Fruit fly (Drosophila melanogaster) whole organism, adult: ENCODE measurements around the gene Rtnl1.

Source experiments
- CG11617 ChIP-seq: fragments of 200-800 bp; sonication (Bioruptor generic); optimal IDR thresholded peaks from 2 replicates; lab custom pipeline; 2017; ENCODE audit warnings: mild to moderate bottlenecking, missing biosample characterization, missing genetic modification reagents, missing genetic modification characterization
- CG12768 ChIP-seq: fragments of 200-800 bp; sonication (Bioruptor generic); optimal IDR thresholded peaks from 2 replicates; lab custom pipeline; 2017; ENCODE audit warnings: missing biosample characterization, missing genetic modification characterization, mild to moderate bottlenecking, moderate library complexity, missing genetic modification reagents
- CG14711 ChIP-seq: fragments of 200-800 bp; sonication (Bioruptor generic); optimal IDR thresholded peaks from 2 replicates; lab custom pipeline; 2018; ENCODE audit warnings: missing biosample characterization, mild to moderate bottlenecking, missing genetic modification characterization, moderate library complexity
- CG1620 ChIP-seq: fragments of 200-800 bp; sonication (Bioruptor generic); optimal IDR thresholded peaks from 2 replicates; lab custom pipeline; 2016; ENCODE audit warnings: missing biosample characterization, missing genetic modification characterization
- CG33017 ChIP-seq: fragments of 200-800 bp; sonication (Bioruptor generic); optimal IDR thresholded peaks from 2 replicates; lab custom pipeline; 2018; ENCODE audit warnings: missing biosample characterization, mild to moderate bottlenecking, missing genetic modification characterization, moderate library complexity
- CG5204 ChIP-seq: fragments of 200-800 bp; sonication (Bioruptor generic); optimal IDR thresholded peaks from 2 replicates; lab custom pipeline; 2016; ENCODE audit warnings: missing biosample characterization, missing genetic modification characterization
- CG7045 ChIP-seq: fragments of 200-800 bp; sonication (Bioruptor generic); optimal IDR thresholded peaks from 2 replicates; lab custom pipeline; 2017; ENCODE audit warnings: missing biosample characterization, mild to moderate bottlenecking, missing genetic modification characterization
- CG7101 ChIP-seq: fragments of 200-800 bp; sonication (Bioruptor generic); optimal IDR thresholded peaks from 2 replicates; lab custom pipeline; 2018; ENCODE audit warnings: missing biosample characterization, mild to moderate bottlenecking, missing genetic modification characterization, moderate library complexity
- Clk ChIP-seq: fragments of 200-800 bp; sonication (Bioruptor generic); optimal IDR thresholded peaks from 2 replicates; lab custom pipeline; 2017; ENCODE audit warnings: missing biosample characterization, missing genetic modification characterization
- Crg-1 ChIP-seq: fragments of 200-800 bp; sonication (Bioruptor generic); optimal IDR thresholded peaks from 2 replicates; lab custom pipeline; 2016; ENCODE audit warnings: missing biosample characterization, missing genetic modification characterization
- Hr96 ChIP-seq: fragments of 200-800 bp; sonication (Bioruptor generic); optimal IDR thresholded peaks from 2 replicates; lab custom pipeline; 2016; ENCODE audit warnings: missing biosample characterization, missing genetic modification characterization
- Mnt ChIP-seq: fragments of 200-800 bp; sonication (Bioruptor generic); optimal IDR thresholded peaks from 2 replicates; lab custom pipeline; 2016; ENCODE audit warnings: missing biosample characterization, mild to moderate bottlenecking, missing genetic modification characterization
- bab1 ChIP-seq: fragments of 200-800 bp; sonication (Bioruptor generic); optimal IDR thresholded peaks from 3 replicates; lab custom pipeline; 2019; ENCODE audit warnings: missing biosample characterization, mild to moderate bottlenecking, missing genetic modification characterization, moderate library complexity
- cic ChIP-seq: fragments of 200-800 bp; sonication (Bioruptor generic); optimal IDR thresholded peaks from 2 replicates; lab custom pipeline; 2017; ENCODE audit warnings: missing biosample characterization, mild to moderate bottlenecking, missing genetic modification characterization, moderate library complexity
- cnc ChIP-seq, 2 experiments: fragments of >200 bp; optimal IDR thresholded peaks; 2 replicates each; lab custom pipeline; 2017
- kay ChIP-seq: fragments of 200-800 bp; sonication (Bioruptor generic); peaks from one replicate; lab custom pipeline; 2016; ENCODE audit warnings: missing biosample characterization, missing genetic modification characterization, borderline replicate concordance
- ovo ChIP-seq: fragments of 200-800 bp; sonication (Bioruptor generic); optimal IDR thresholded peaks from 2 replicates; lab custom pipeline; 2016; ENCODE audit warnings: missing biosample characterization, missing genetic modification characterization
- pad ChIP-seq: fragments of 200-800 bp; sonication (Bioruptor generic); optimal IDR thresholded peaks from 3 replicates; lab custom pipeline; 2017; ENCODE audit warnings: missing biosample characterization, missing genetic modification characterization, mild to moderate bottlenecking, moderate library complexity, missing genetic modification reagents
- tj ChIP-seq: fragments of 200-800 bp; sonication (Bioruptor generic); optimal IDR thresholded peaks from 3 replicates; lab custom pipeline; 2017; ENCODE audit warnings: missing biosample characterization, mild to moderate bottlenecking, missing genetic modification characterization, moderate library complexity
- toe ChIP-seq: fragments of 200-800 bp; sonication (Bioruptor generic); optimal IDR thresholded peaks from 2 replicates; lab custom pipeline; 2016; ENCODE audit warnings: missing biosample characterization, missing genetic modification characterization

Gene Rtnl1

DNA sequence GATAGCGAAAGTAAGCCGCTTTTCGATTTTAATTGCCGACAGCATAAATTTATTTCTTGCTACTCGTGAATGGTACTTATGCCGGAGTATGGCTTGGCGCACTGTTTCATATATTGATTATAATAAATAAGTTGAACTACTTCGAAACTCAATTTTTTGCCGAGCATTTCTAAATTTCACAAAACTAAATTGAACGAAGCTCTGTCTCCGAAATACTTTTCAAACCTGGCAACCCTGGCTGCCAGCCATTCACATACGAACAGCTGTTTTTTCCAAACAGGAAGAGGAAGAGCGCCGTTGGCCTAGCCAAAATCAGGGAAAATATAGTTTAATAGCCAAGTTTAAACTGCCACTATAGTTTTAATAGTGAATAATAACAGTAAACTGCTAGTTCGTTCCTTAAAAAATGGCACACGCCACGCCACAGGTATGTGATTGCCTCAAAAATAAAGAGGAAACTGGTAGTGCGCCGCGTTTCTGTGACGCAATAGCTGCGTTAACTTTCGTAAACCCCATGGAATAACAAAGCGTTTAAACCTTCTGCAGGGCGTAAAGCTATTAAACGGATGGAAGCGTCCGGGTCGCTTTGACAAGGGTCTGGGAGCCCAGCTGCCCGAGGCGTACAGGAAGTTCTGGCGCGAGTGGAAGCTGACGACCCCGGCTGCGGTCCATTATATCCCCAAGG is 35.6 kb downstream of the Rtnl1 start, which contains the start of gene mRpL28:
TSS of gene mRpL28 (plus strand) at position 246 of the 685 bp plus-strand sequence.
- peak; percentile 44 for TF ChIP-seq Mnt (GFP tag; lab: Kevin White, UChicago)
- TF ChIP-seq cic (GFP tag; lab: Kevin White, UChicago) = no peak
- TF ChIP-seq CG33017 = no peak
- no peak for TF ChIP-seq CG12768 (GFP tag; lab: Kevin White, UChicago)
- TF ChIP-seq tj (GFP tag; lab: Kevin White, UChicago) = peak; percentile 2
- TF ChIP-seq bab1 (GFP tag; lab: Kevin White, UChicago) = peak; percentile 65
- TF ChIP-seq CG11617 (GFP tag; lab: Kevin White, UChicago) = peak; percentile 11
- no peak for TF ChIP-seq CG1620 (GFP tag; lab: Kevin White, UChicago)
- TF ChIP-seq Crg-1 (GFP tag; lab: Kevin White, UChicago) = no peak
- no peak for TF ChIP-seq cnc (optimal IDR thresholded peaks at IDR 0.05; lab: Kevin White, UChicago)
- TF ChIP-seq ovo (GFP tag; lab: Kevin White, UChicago) = no peak
- peak; percentile 94 for TF ChIP-seq CG14711 (tag; lab: Kevin White, UChicago)
- no peak for TF ChIP-seq kay (GFP tag; lab: Kevin White, UChicago)
- TF ChIP-seq Clk = no peak
- no peak for TF ChIP-seq Hr96 (GFP tag; lab: Kevin White, UChicago)
- no peak for TF ChIP-seq pad (GFP tag; lab: Kevin White, UChicago)
- TF ChIP-seq toe = no peak
- peak; percentile 15 for TF ChIP-seq CG7101 (tag; lab: Kevin White, UChicago)
- TF ChIP-seq CG7045 (GFP tag; lab: Kevin White, UChicago) = no peak
- TF ChIP-seq CG5204 = no peak

DNA sequence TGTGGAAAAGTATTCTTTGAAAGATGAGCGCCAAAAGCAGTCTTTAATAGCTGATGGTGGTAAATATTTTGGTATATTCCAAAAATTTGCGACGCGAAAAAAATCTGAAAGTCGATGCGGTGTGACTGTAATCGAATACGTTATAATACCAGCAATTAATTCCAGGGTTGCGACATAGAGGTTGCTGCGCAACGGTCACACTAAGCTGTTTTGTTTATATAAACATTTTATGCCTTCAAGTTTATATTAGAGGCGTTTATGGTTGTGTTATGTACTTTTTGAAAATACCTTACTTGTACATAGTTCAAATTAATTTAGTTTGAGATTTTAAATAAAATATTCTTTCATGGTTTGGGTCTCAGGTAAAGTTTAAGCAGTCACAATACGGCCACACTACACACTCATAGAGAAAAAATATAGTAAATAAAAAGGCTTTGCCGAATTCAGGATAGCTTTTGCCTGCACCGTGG is 38.2 kb downstream of the Rtnl1 start, which contains the start of gene CG14043:
TSS of gene CG14043 (plus strand) at position 374 of the 470 bp plus-strand sequence.
- TF ChIP-seq ovo (GFP tag; lab: Kevin White, UChicago) (no peak), cnc (optimal IDR thresholded peaks at IDR 0.05; lab: Kevin White, UChicago) (no peak), toe (no peak), CG1620 (GFP tag; lab: Kevin White, UChicago) (peak; percentile 50), bab1 (GFP tag; lab: Kevin White, UChicago) (peak; percentile 74), pad (GFP tag; lab: Kevin White, UChicago) (peak; percentile 26), CG11617 (GFP tag; lab: Kevin White, UChicago) (peak; percentile 19), cic (GFP tag; lab: Kevin White, UChicago) (peak; percentile 46), CG5204 (no peak), CG7045 (GFP tag; lab: Kevin White, UChicago) (no peak), Mnt (GFP tag; lab: Kevin White, UChicago) (peak; percentile 72), CG14711 (tag; lab: Kevin White, UChicago) (peak; percentile 66), CG7101 (tag; lab: Kevin White, UChicago) (peak; percentile 25), tj (GFP tag; lab: Kevin White, UChicago) (peak; percentile 14), Crg-1 (GFP tag; lab: Kevin White, UChicago) (peak; percentile 29), CG33017 (no peak), Clk (no peak)

dm6 chr2L:4968767-4969166 is 40.8 kb downstream of the Rtnl1 start, which contains the start of the genes Scox and Polr1C:
TSS of gene Scox (minus strand) at chr2L:4968935.
TSS of gene Polr1C (plus strand) at chr2L:4969004.
- TF ChIP-seq Mnt (GFP tag; lab: Kevin White, UChicago) (peak; percentile 87), tj (GFP tag; lab: Kevin White, UChicago) (no peak)

dm6 chr2L:4967511-4967910 is 42.0 kb downstream of the Rtnl1 start, which contains the start of gene eIF3i:
TSS of gene eIF3i (minus strand) at chr2L:4967775.
- peak; percentile 50 for TF ChIP-seq Mnt (GFP tag; lab: Kevin White, UChicago)
- no peak for TF ChIP-seq CG7101 (tag; lab: Kevin White, UChicago)
- TF ChIP-seq Hr96 (GFP tag; lab: Kevin White, UChicago) = no peak
- no peak for TF ChIP-seq CG5204
- no peak for TF ChIP-seq CG33017
- no peak for TF ChIP-seq ovo (GFP tag; lab: Kevin White, UChicago)
- TF ChIP-seq CG12768 (GFP tag; lab: Kevin White, UChicago) = no peak

DNA sequence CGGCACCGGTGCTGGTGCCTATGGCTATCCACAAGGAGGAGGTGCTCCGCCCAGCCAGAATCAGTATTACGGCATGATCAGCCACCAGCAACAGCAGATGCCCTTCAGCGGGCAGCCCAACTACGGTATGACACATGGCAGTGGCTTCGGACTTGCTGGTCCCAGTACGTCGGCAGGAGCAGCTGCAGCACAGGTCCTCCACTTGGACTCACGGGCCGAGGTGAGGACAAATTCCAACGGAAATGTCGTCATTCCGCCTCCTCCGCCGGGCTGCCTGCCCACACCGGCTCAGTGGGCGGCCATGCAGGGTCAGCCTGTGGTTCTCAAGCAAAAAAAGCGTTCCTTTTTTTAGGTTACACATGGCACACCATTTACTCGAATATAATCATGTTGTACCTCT is 43.6 kb downstream of the Rtnl1 start:
- TF ChIP-seq kay (GFP tag; lab: Kevin White, UChicago) (no peak), toe (no peak)

- TF ChIP-seq Hr96 (GFP tag; lab: Kevin White, UChicago) (no peak), Mnt (GFP tag; lab: Kevin White, UChicago) (no peak), CG14711 (tag; lab: Kevin White, UChicago) (peak; percentile 96), bab1 (GFP tag; lab: Kevin White, UChicago) (peak; percentile 13), toe (no peak), CG7045 (GFP tag; lab: Kevin White, UChicago) (no peak), kay (GFP tag; lab: Kevin White, UChicago) (no peak), CG11617 (GFP tag; lab: Kevin White, UChicago) (peak; percentile 52), Clk (peak; percentile 2), tj (GFP tag; lab: Kevin White, UChicago) (peak; percentile 3), CG12768 (GFP tag; lab: Kevin White, UChicago) (peak; percentile 53), CG1620 (GFP tag; lab: Kevin White, UChicago) (peak; percentile 24), CG33017 (no peak), CG7101 (tag; lab: Kevin White, UChicago) (peak; percentile 27), pad (GFP tag; lab: Kevin White, UChicago) (no peak), Crg-1 (GFP tag; lab: Kevin White, UChicago) (no peak), CG5204 (no peak), ovo (GFP tag; lab: Kevin White, UChicago) (no peak), cnc (optimal IDR thresholded peaks at IDR 0.05; lab: Kevin White, UChicago) (no peak), cic (GFP tag; lab: Kevin White, UChicago) (no peak)
Measured at dm6 chr2L:4965420-4965819, 44.1 kb downstream of the Rtnl1 start, which contains the start of gene CG34125. TSS of gene CG34125 (plus strand) at chr2L:4965673.
